Fruit fly (Drosophila melanogaster) whole organism, pupa: ENCODE data around the gene Peritrophin-15a.

Experiments
- CG13204 ChIP-seq: fragments of 200-800 bp; sonication (Bioruptor generic); optimal IDR thresholded peaks from 2 replicates; lab custom pipeline; 2018; ENCODE audit warnings: missing biosample characterization, mild to moderate bottlenecking, missing genetic modification characterization, moderate library complexity
- CG32121 ChIP-seq: fragments of 200-800 bp; sonication (Bioruptor generic); IDR thresholded peaks from 2 replicates; pipeline ENCODE4 v1.3.6; 2022; ENCODE audit warnings: missing biosample characterization, missing genetic modification characterization
- CG34367 ChIP-seq: fragments of 200-800 bp; sonication (Bioruptor generic); optimal IDR thresholded peaks from 2 replicates; lab custom pipeline; 2018; ENCODE audit warnings: missing biosample characterization, mild to moderate bottlenecking, missing genetic modification characterization
- CG8159 ChIP-seq: fragments of 200-800 bp; sonication (Bioruptor generic); optimal IDR thresholded peaks from 3 replicates; lab custom pipeline; 2018; ENCODE audit warnings: missing biosample characterization, mild to moderate bottlenecking, missing genetic modification characterization, moderate library complexity
- Pif1A ChIP-seq: fragments of 200-800 bp; sonication (Bioruptor generic); optimal IDR thresholded peaks from 3 replicates; lab custom pipeline; 2016; ENCODE audit warnings: missing biosample characterization, missing genetic modification characterization
- fd96Ca ChIP-seq: fragments of 200-800 bp; sonication (Bioruptor generic); IDR thresholded peaks from 3 replicates; pipeline ENCODE4 v1.3.6; 2022; ENCODE audit warnings: missing biosample characterization, missing genetic modification characterization

- TF ChIP-seq Pif1A (GFP tag; lab: Kevin White, UChicago) (no peak), CG8159 (no peak), CG34367 (tag; lab: Kevin White, UChicago) (no peak), fd96Ca (GFP tag; lab: Robert Waterston, UW) (peak; percentile 67; the same call in 2 of the 3 replicates), CG13204 (GFP tag; lab: Kevin White, UChicago) (no peak), CG32121 (GFP tag; lab: Robert Waterston, UW) (peak; percentile 46; the same call in 1 of the 2 replicates)
Measured at dm6 chr2L:8370364-8371326, 25.3 kb downstream of the Peritrophin-15a start, which contains the start of gene CG17292.
